Worm (Caenorhabditis elegans) whole organism, midembryonic: ENCODE data around the gene cyn-6.

Experiments used
- T22C8.4 ChIP-seq: fragments of 200-800 bp; sonication (Bioruptor generic); IDR thresholded peaks from 2 replicates; pipeline ENCODE4 v1.3.6; 2022; ENCODE audit warnings: missing genetic modification characterization, missing compliant biosample characterization
- cog-1 ChIP-seq: sonication (generic microtip); optimal IDR thresholded peaks from 2 replicates; lab custom pipeline; 2016; ENCODE audit warnings: missing genetic modification characterization, missing compliant biosample characterization
- flt-1 ChIP-seq: fragments of 200-800 bp; sonication (Bioruptor generic); IDR thresholded peaks from 2 replicates; pipeline ENCODE4 v1.3.6; 2022; ENCODE audit warnings: missing genetic modification characterization, missing compliant biosample characterization
- klf-2 ChIP-seq: fragments of 200-800 bp; sonication (Bioruptor generic); conservative IDR thresholded peaks from 2 replicates; pipeline ENCODE4 v1.3.6; 2022; ENCODE audit warnings: missing genetic modification reagents, missing genetic modification characterization, missing compliant biosample characterization
- med-1 ChIP-seq: sonication (generic microtip); optimal IDR thresholded peaks from 2 replicates; lab custom pipeline; 2017; ENCODE audit warnings: missing genetic modification characterization, mild to moderate bottlenecking, missing compliant biosample characterization, antibody characterized with exemption, missing genetic modification reagents; ENCODE audit not compliant: insufficient read depth
- ref-1 ChIP-seq: fragments of 200-800 bp; sonication (Bioruptor generic); conservative IDR thresholded peaks from 2 replicates; pipeline ENCODE4 v1.3.6; 2022; ENCODE audit warnings: missing genetic modification reagents, missing genetic modification characterization, missing compliant biosample characterization
- tab-1 ChIP-seq: fragments of 200-800 bp; sonication (Bioruptor generic); IDR thresholded peaks from 2 replicates; pipeline ENCODE4 v1.3.6; 2022; ENCODE audit warnings: missing genetic modification characterization, missing compliant biosample characterization
- ztf-23 ChIP-seq: fragments of 200-800 bp; sonication (Bioruptor generic); IDR thresholded peaks from 2 replicates; pipeline ENCODE4 v1.3.6; 2022; ENCODE audit warnings: missing genetic modification reagents, missing genetic modification characterization, missing compliant biosample characterization
- ztf-29 ChIP-seq: fragments of 200-800 bp; sonication (Bioruptor generic); IDR thresholded peaks from 2 replicates; pipeline ENCODE4 v1.3.6; 2022; ENCODE audit warnings: missing genetic modification reagents, missing genetic modification characterization, missing compliant biosample characterization

The cyn-6 gene

DNA sequence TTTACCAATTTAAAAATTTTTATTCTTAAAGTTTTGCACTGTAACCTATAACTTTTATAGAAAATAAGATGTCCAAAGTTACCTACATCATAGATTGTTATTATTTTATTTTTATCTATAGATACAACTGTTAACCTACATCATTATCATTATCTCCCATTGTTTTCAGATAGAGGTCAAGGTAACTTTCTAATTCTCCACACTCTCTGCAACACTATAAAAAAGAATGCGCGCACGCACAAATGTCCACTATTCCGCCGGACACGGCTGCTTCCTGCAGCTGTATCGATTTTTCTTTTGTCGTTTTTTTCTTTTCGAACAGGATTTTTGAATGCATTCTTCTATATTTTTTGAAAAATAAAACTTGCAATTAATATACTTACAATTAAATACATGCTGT is 539 bp upstream of the cyn-6 start:
- TF ChIP-seq ztf-29 (no peak), tab-1 (GFP tag; lab: Robert Waterston, UW) (no peak), T22C8.4 (no peak), cog-1 (no peak), klf-2 (GFP tag; lab: Robert Waterston, UW) (no peak), ref-1 (no peak), flt-1 (GFP tag; lab: Robert Waterston, UW) (no peak), med-1 (GFP tag; lab: Kevin White, UChicago) (no peak), ztf-23 (GFP tag; lab: Robert Waterston, UW) (no peak)

DNA sequence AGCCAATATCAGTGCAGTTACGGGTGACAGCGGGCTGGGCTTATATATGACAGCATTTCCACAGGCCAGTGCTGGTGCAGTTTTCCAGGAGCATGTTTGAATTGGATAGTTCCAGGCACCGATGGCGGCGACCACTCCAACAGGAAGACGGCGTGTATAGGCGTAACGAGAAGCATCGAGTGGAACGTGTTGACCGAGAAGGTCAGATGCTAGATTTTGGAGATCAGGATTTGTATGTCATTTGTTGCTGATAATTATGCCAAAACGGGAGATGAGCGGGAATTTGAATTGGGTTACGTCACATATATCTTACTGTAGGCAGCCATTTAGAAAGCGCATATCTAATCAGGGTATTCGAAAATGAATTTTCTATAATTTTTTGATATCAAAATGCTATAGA is 2.2 kb downstream of the cyn-6 start:
- TF ChIP-seq klf-2 (GFP tag; lab: Robert Waterston, UW): no peak
- no peak for TF ChIP-seq flt-1 (GFP tag; lab: Robert Waterston, UW)
- no peak for TF ChIP-seq T22C8.4
- no peak for TF ChIP-seq ztf-23 (GFP tag; lab: Robert Waterston, UW)
- no peak for TF ChIP-seq ref-1
- no peak for TF ChIP-seq med-1 (GFP tag; lab: Kevin White, UChicago)
- no peak for TF ChIP-seq cog-1

DNA sequence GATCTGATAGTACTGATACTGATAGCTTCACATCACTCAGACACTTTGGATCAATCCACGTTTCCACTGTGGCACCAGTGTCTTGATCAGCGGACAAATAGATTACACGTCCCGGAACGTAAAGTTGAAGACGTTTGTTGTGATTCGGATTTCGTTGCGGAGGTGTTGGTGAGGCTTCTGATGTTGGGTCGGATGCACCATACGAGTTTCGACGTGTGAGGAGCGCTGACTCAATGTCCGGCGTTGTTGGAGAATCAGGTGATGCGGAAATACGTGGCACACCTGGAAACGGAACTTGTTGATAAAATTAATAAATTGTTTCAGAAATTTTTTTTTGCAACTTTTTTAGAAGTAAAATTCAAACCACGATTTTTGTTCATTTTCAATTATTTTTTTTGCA is 5.6 kb downstream of the cyn-6 start, which contains the start of gene alh-11:
Gene alh-11 (minus strand): TSS at position 101 of the 400 bp plus-strand sequence.
- TF ChIP-seq med-1 (GFP tag; lab: Kevin White, UChicago) (no peak), ref-1 (no peak), T22C8.4 (no peak), cog-1 (no peak), ztf-29 (no peak), ztf-23 (GFP tag; lab: Robert Waterston, UW) (no peak), tab-1 (GFP tag; lab: Robert Waterston, UW) (no peak), flt-1 (GFP tag; lab: Robert Waterston, UW) (no peak), klf-2 (GFP tag; lab: Robert Waterston, UW) (no peak)

DNA sequence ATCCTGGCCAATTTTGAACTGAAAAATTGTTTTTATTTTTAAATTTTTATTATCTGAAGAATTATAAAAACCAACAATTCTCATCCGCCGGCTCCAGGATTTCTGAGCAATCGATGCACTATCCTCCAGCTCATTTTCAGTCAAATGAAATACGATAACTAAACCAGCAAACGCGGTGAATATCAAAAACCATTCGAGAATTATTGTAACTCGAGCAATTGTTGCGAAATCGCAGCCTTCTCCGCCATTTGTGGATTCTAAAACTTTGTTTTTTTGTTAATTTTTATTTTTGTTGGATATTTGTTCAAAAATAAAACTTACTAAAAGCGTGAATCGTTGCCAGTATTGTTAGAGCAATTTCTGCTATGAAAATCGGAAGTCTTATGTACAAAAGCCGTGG is 9.3 kb downstream of the cyn-6 start:
- no peak for TF ChIP-seq klf-2 (GFP tag; lab: Robert Waterston, UW)
- TF ChIP-seq flt-1 (GFP tag; lab: Robert Waterston, UW): no peak
- TF ChIP-seq ztf-29: no peak
- no peak for TF ChIP-seq ztf-23 (GFP tag; lab: Robert Waterston, UW)
- TF ChIP-seq ref-1: no peak
- TF ChIP-seq med-1 (GFP tag; lab: Kevin White, UChicago): no peak
- no peak for TF ChIP-seq cog-1
- TF ChIP-seq tab-1 (GFP tag; lab: Robert Waterston, UW): no peak
- no peak for TF ChIP-seq T22C8.4

DNA sequence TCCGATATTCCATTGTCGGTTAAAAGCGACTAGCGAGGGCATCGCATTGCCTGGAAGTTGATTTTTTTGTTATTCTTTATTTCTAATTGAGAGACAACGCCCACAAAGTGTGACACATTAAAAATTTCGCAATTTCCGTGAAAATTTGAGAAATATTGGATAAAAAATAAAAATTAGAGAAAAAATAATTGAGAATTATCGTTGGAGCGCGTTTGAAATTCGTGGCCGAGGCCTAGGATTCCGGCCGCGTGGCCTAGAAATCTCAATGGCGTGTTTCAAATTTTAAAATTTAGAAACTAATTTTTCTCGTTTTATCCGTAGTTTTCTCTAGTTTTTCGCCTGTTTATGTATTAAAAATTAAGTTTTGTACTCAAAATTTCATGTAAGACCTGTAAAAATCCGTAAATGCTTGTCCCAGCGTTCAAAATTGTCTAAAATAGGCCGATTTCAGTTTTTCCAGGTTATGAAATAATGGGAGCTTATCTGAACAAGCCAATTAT is 10.1 kb downstream of the cyn-6 start, which contains the start of the genes dagl-2 and ppm-1.G:
Gene dagl-2 (minus strand): TSS at position 52 of the 500 bp plus-strand sequence.
Gene ppm-1.G (plus strand): TSS at position 450 of the 500 bp plus-strand sequence.
- TF ChIP-seq ref-1: no peak
- no peak for TF ChIP-seq tab-1 (GFP tag; lab: Robert Waterston, UW)
- peak; percentile 33 for TF ChIP-seq cog-1
- TF ChIP-seq flt-1 (GFP tag; lab: Robert Waterston, UW): no peak; the same call in 1 of the 2 replicates
- TF ChIP-seq ztf-23 (GFP tag; lab: Robert Waterston, UW): 0 out of 2 replicates have a peak, but pooled peaks have one; percentile 55
- TF ChIP-seq klf-2 (GFP tag; lab: Robert Waterston, UW): no peak
- no peak for TF ChIP-seq ztf-29
- TF ChIP-seq T22C8.4: no peak; the same call in 1 of the 2 replicates
- no peak for TF ChIP-seq med-1 (GFP tag; lab: Kevin White, UChicago)

DNA sequence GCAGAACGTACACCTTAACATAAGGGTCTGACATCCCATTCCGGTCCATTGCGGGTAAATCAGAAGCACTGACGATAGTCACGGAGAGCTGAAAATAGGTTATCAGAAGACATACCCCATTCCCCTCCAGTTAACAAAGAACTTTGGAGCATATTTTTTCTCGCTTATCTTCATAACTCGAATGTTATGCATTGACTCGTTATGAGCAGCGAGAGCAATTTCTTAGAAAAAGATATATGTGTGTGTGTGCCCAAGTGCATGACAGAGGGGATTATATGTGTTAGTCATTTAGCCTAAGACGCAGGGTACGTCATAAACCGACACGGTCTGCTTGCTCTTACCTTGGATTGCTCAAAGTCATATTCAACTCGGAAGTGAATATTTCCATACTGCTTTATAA is 16.4 kb downstream of the cyn-6 start:
- TF ChIP-seq T22C8.4 (no peak), tab-1 (GFP tag; lab: Robert Waterston, UW) (no peak), ztf-29 (no peak), flt-1 (GFP tag; lab: Robert Waterston, UW) (no peak), ref-1 (no peak), med-1 (GFP tag; lab: Kevin White, UChicago) (no peak), ztf-23 (GFP tag; lab: Robert Waterston, UW) (no peak), cog-1 (no peak), klf-2 (GFP tag; lab: Robert Waterston, UW) (no peak)

DNA sequence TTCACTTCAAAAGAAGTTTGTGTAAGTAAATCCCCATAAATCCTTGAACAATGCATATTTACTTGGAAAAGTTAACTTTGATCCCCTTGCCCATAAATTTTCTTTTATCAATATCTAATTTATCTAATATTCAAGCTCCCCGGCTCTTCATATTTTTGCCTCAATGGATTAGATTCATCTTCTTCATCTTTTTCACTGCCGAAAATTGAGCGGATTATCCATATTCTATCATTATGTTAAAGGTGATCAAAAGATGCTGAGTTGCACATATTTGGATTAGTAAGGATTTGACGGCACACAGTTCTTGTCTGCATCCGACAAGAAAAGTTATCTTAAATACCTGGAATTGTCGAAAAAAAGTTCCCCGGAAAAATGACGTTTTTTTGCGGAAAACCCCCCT is 17.4 kb downstream of the cyn-6 start:
- TF ChIP-seq med-1 (GFP tag; lab: Kevin White, UChicago) (no peak), klf-2 (GFP tag; lab: Robert Waterston, UW) (no peak), ref-1 (no peak), ztf-23 (GFP tag; lab: Robert Waterston, UW) (no peak), tab-1 (GFP tag; lab: Robert Waterston, UW) (no peak), cog-1 (no peak), ztf-29 (no peak), flt-1 (GFP tag; lab: Robert Waterston, UW) (no peak), T22C8.4 (no peak)

DNA sequence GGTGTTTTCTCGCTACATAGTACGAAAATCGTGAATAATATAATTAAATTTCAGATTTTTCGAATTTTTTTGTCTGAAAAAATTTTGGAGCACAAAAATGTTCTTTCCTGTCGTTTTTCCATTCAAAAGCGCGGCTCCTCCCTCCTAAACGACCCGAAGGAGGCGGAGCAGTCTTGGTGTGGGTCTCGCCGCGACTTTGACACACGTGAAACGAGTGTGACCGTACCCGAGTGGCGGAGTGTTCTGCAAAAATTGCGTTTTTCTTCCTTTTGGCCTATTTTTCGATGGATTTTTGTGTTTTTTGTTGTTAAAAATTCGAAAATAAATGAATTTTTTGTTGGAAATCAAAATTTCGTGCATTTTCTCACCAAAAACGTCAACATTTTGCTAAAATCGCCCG is 20.4 kb downstream of the cyn-6 start, which contains the start of gene snt-2:
Gene snt-2 (minus strand): TSS at position 139 of the 400 bp plus-strand sequence.
- no peak for TF ChIP-seq klf-2 (GFP tag; lab: Robert Waterston, UW)
- TF ChIP-seq flt-1 (GFP tag; lab: Robert Waterston, UW): 0 out of 2 replicates have a peak, but pooled peaks have one; percentile 41

DNA sequence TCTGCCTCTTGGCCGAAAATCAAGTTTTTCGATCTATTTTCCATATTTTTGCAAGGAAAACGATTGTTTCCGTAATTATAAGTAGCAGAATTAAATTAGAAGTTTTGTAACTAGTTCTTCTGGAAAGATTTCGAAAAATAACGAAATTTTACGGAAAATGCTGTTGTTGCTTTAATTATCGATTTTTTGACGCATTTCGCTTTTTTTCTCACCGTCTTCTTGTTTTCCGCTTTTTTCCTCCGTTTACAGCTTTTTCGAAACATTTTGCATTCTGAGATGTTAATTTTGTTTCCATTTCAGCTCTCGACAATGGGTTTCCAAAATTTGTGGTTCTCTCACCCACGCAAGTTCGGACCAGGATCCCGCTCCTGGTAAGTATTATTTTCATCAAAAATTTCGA is 20.8 kb downstream of the cyn-6 start, which contains the start of gene rps-29:
Gene rps-29 (plus strand): TSS at position 301 of the 400 bp plus-strand sequence.
- peak; percentile 71 for TF ChIP-seq T22C8.4
- TF ChIP-seq ztf-23 (GFP tag; lab: Robert Waterston, UW): no peak
- TF ChIP-seq cog-1: no peak
- TF ChIP-seq tab-1 (GFP tag; lab: Robert Waterston, UW): no peak
- no peak for TF ChIP-seq klf-2 (GFP tag; lab: Robert Waterston, UW)
- no peak for TF ChIP-seq ztf-29
- no peak for TF ChIP-seq med-1 (GFP tag; lab: Kevin White, UChicago)
- no peak for TF ChIP-seq ref-1
- TF ChIP-seq flt-1 (GFP tag; lab: Robert Waterston, UW): no peak
